Fruit fly (Drosophila melanogaster) whole organism, embryonic: ENCODE data around the gene Rnf146.
A peak's percentile ranks its signal among the peaks of the same experiment; 100 is the strongest.

Experiments
- Blimp-1 ChIP-seq: fragments of 200-800 bp; sonication (Bioruptor generic); optimal IDR thresholded peaks from 3 replicates; lab custom pipeline; 2018; ENCODE audit warnings: missing biosample characterization, missing genetic modification characterization, mild to moderate bottlenecking, moderate library complexity, missing genetic modification reagents
- BtbVII ChIP-seq: fragments of 200-800 bp; sonication (Bioruptor generic); optimal IDR thresholded peaks from 3 replicates; lab custom pipeline; 2017; ENCODE audit warnings: missing biosample characterization, mild to moderate bottlenecking, missing genetic modification characterization
- CG10147 ChIP-seq: fragments of 200-800 bp; sonication (Bioruptor generic); optimal IDR thresholded peaks from 2 replicates; lab custom pipeline; 2019; ENCODE audit warnings: missing biosample characterization, mild to moderate bottlenecking, missing genetic modification characterization, moderate library complexity
- CG12769 ChIP-seq: fragments of 200-800 bp; sonication (Bioruptor generic); optimal IDR thresholded peaks from 2 replicates; lab custom pipeline; 2019; ENCODE audit warnings: missing biosample characterization, mild to moderate bottlenecking, missing genetic modification characterization, moderate library complexity
- CG13287 ChIP-seq: fragments of 200-800 bp; sonication (Bioruptor generic); IDR thresholded peaks from 2 replicates; pipeline ENCODE4 v1.3.6; 2022; ENCODE audit warnings: missing biosample characterization, missing genetic modification characterization; ENCODE audit not compliant: partially characterized antibody
- CG13775 ChIP-seq: fragments of 200-800 bp; sonication (Bioruptor generic); optimal IDR thresholded peaks from 3 replicates; lab custom pipeline; 2017; ENCODE audit warnings: missing biosample characterization, mild to moderate bottlenecking, missing genetic modification characterization
- CG13894 ChIP-seq: fragments of 200-800 bp; sonication (Bioruptor generic); optimal IDR thresholded peaks from 3 replicates; lab custom pipeline; 2018; ENCODE audit warnings: missing biosample characterization, mild to moderate bottlenecking, missing genetic modification characterization, moderate library complexity
- CG14667 ChIP-seq: fragments of 200-800 bp; sonication (Bioruptor generic); IDR thresholded peaks from 2 replicates; pipeline ENCODE4 v1.3.6; 2022; ENCODE audit warnings: missing biosample characterization, missing genetic modification characterization
- CG14860 ChIP-seq: fragments of 200-800 bp; sonication (Bioruptor generic); IDR thresholded peaks from 3 replicates; pipeline ENCODE4 v1.3.6; 2022; ENCODE audit warnings: missing biosample characterization, missing genetic modification characterization; ENCODE audit not compliant: partially characterized antibody
- CG15601 ChIP-seq: fragments of 200-800 bp; sonication (Bioruptor generic); optimal IDR thresholded peaks from 3 replicates; lab custom pipeline; 2019; ENCODE audit warnings: missing biosample characterization, mild to moderate bottlenecking, missing genetic modification characterization, moderate library complexity
- CG16815 ChIP-seq: fragments of 200-800 bp; sonication (Bioruptor generic); optimal IDR thresholded peaks from 3 replicates; lab custom pipeline; 2017; ENCODE audit warnings: missing biosample characterization, mild to moderate bottlenecking, missing genetic modification characterization
- CG17568 ChIP-seq: fragments of 200-800 bp; sonication (Bioruptor generic); optimal IDR thresholded peaks from 2 replicates; lab custom pipeline; 2018; ENCODE audit warnings: missing biosample characterization, mild to moderate bottlenecking, missing genetic modification characterization, moderate library complexity
- CG18011 ChIP-seq: fragments of 200-800 bp; sonication (Bioruptor generic); optimal IDR thresholded peaks from 2 replicates; lab custom pipeline; 2017; ENCODE audit warnings: missing biosample characterization, missing genetic modification characterization, mild to moderate bottlenecking, moderate library complexity, missing genotype
- CG18599 ChIP-seq: fragments of 200-800 bp; sonication (Bioruptor generic); optimal IDR thresholded peaks from 3 replicates; lab custom pipeline; 2017; ENCODE audit warnings: missing biosample characterization, missing genetic modification characterization, mild to moderate bottlenecking, moderate library complexity, missing genetic modification reagents
- CG4360 ChIP-seq: fragments of 200-800 bp; sonication (Bioruptor generic); IDR thresholded peaks from 2 replicates; pipeline ENCODE4 v1.3.6; 2022; ENCODE audit warnings: missing biosample characterization, missing genetic modification characterization
- Eip74EF ChIP-seq, 2 experiments: fragments of 200-800 bp in 1 of 2; fragments of >200 bp in 1 of 2; sonication (Bioruptor generic) in 1 of 2; optimal IDR thresholded peaks; 2 replicates each; lab custom pipeline; 2017 to 2019; ENCODE audit warnings: missing biosample characterization in 2 of 2, missing genetic modification characterization in 2 of 2, mild to moderate bottlenecking in 1 of 2, moderate library complexity in 1 of 2
- Ets65A ChIP-seq: fragments of 200-800 bp; sonication (Bioruptor generic); peaks from one replicate; lab custom pipeline; 2016; ENCODE audit warnings: missing biosample characterization, missing genetic modification characterization
- Fer2 ChIP-seq: fragments of 200-800 bp; sonication (Bioruptor generic); optimal IDR thresholded peaks from 2 replicates; lab custom pipeline; 2018; ENCODE audit warnings: missing biosample characterization, mild to moderate bottlenecking, missing genetic modification characterization, moderate library complexity
- Gsc ChIP-seq: fragments of 200-800 bp; sonication (Bioruptor generic); IDR thresholded peaks from 2 replicates; pipeline ENCODE4 v1.3.6; 2022; ENCODE audit warnings: missing biosample characterization, missing genetic modification characterization
- Mad ChIP-seq: fragments of 200-800 bp; sonication (Bioruptor generic); optimal IDR thresholded peaks from 2 replicates; lab custom pipeline; 2016; ENCODE audit warnings: missing biosample characterization, missing genetic modification characterization
- Nf-YB ChIP-seq: fragments of 200-800 bp; sonication (Bioruptor generic); optimal IDR thresholded peaks from 3 replicates; lab custom pipeline; 2019; ENCODE audit warnings: missing biosample characterization, mild to moderate bottlenecking, missing genetic modification characterization, moderate library complexity
- Ptx1 ChIP-seq: fragments of 200-800 bp; sonication (Bioruptor generic); IDR thresholded peaks from 2 replicates; pipeline ENCODE4 v1.3.6; 2022; ENCODE audit warnings: missing biosample characterization, missing genetic modification characterization
- ato ChIP-seq: fragments of 200-800 bp; sonication (Bioruptor generic); IDR thresholded peaks from 2 replicates; pipeline ENCODE4 v1.3.6; 2022; ENCODE audit warnings: missing biosample characterization, missing genetic modification characterization; ENCODE audit not compliant: partially characterized antibody
- br ChIP-seq: fragments of >200 bp; optimal IDR thresholded peaks from 2 replicates; lab custom pipeline; 2017
- cg ChIP-seq: fragments of 200-800 bp; sonication (Bioruptor generic); optimal IDR thresholded peaks from 3 replicates; lab custom pipeline; 2019; ENCODE audit warnings: missing biosample characterization, mild to moderate bottlenecking, missing genetic modification characterization, moderate library complexity
- dan ChIP-seq: fragments of 200-800 bp; sonication (Bioruptor generic); IDR thresholded peaks from 2 replicates; pipeline ENCODE4 v1.3.6; 2022; ENCODE audit warnings: missing biosample characterization, missing genetic modification characterization
- ewg ChIP-seq: fragments of 200-800 bp; sonication (Bioruptor generic); optimal IDR thresholded peaks from 3 replicates; lab custom pipeline; 2017; ENCODE audit warnings: mild to moderate bottlenecking, missing biosample characterization, missing genetic modification reagents, missing genetic modification characterization
- fru ChIP-seq: fragments of >200 bp; optimal IDR thresholded peaks from 2 replicates; lab custom pipeline; 2017
- grau ChIP-seq: fragments of 200-800 bp; optimal IDR thresholded peaks from 3 replicates; lab custom pipeline; 2019; ENCODE audit warnings: missing biosample characterization, mild to moderate bottlenecking, missing genetic modification characterization, moderate library complexity
- hb ChIP-seq: fragments of 200-800 bp; sonication (Bioruptor generic); IDR thresholded peaks from 3 replicates; pipeline ENCODE4 v1.3.6; 2022; ENCODE audit warnings: missing biosample characterization, missing genetic modification characterization; ENCODE audit not compliant: partially characterized antibody
- hkb ChIP-seq, 2 experiments: fragments of 200-800 bp in 1 of 2; fragments of >200 bp in 1 of 2; sonication (Bioruptor generic) in 1 of 2; IDR thresholded peaks in 1 of 2; optimal IDR thresholded peaks in 1 of 2; 2 replicates each; pipeline versions ENCODE4 v1.3.6 to Lab custom; 2017 to 2022; ENCODE audit warnings: missing biosample characterization in 1 of 2, missing genetic modification characterization in 1 of 2
- insv ChIP-seq, 2 experiments: fragments of 200-800 bp; sonication (Bioruptor generic); optimal IDR thresholded peaks; 3 replicates each; lab custom pipeline; 2016 to 2018; ENCODE audit warnings: missing biosample characterization in 2 of 2, missing genetic modification characterization in 2 of 2
- inv ChIP-seq: fragments of 200-800 bp; sonication (Bioruptor generic); IDR thresholded peaks from 2 replicates; pipeline ENCODE4 v1.3.6; 2022; ENCODE audit warnings: missing biosample characterization, missing genetic modification characterization; ENCODE audit not compliant: partially characterized antibody
- knrl ChIP-seq: fragments of 200-800 bp; sonication (Bioruptor generic); IDR thresholded peaks from 3 replicates; pipeline ENCODE4 v1.3.6; 2022; ENCODE audit warnings: missing biosample characterization, missing genetic modification characterization; ENCODE audit not compliant: partially characterized antibody
- lov ChIP-seq, 2 experiments: fragments of 200-800 bp in 1 of 2; fragments of >200 bp in 1 of 2; sonication (Bioruptor generic) in 1 of 2; IDR thresholded peaks in 1 of 2; optimal IDR thresholded peaks in 1 of 2; 2 replicates in 1 of 2; 3 replicates in 1 of 2; pipeline versions ENCODE4 v1.3.6 to Lab custom; 2017 to 2022; ENCODE audit warnings: missing biosample characterization in 1 of 2, missing genetic modification characterization in 1 of 2
- mam ChIP-seq: fragments of 200-800 bp; sonication (Bioruptor generic); optimal IDR thresholded peaks from 3 replicates; lab custom pipeline; 2016; ENCODE audit warnings: missing biosample characterization, missing genetic modification characterization
- onecut ChIP-seq: fragments of 200-800 bp; sonication (Bioruptor generic); IDR thresholded peaks from 2 replicates; pipeline ENCODE4 v1.3.6; 2022; ENCODE audit warnings: missing biosample characterization, missing genetic modification characterization
- pnt ChIP-seq: fragments of 200-800 bp; sonication (Bioruptor generic); optimal IDR thresholded peaks from 3 replicates; lab custom pipeline; 2016; ENCODE audit warnings: missing biosample characterization, missing genetic modification characterization
- sc ChIP-seq, 3 experiments: fragments of >200 bp in 2 of 3; fragments of 200-800 bp in 1 of 3; sonication (Bioruptor generic) in 1 of 3; optimal IDR thresholded peaks; 2 replicates in 2 of 3; 3 replicates in 1 of 3; lab custom pipeline; 2017; ENCODE audit warnings: mild to moderate bottlenecking in 1 of 3, missing biosample characterization in 1 of 3, missing genetic modification characterization in 1 of 3, missing genetic modification reagents in 1 of 3
- sens-2 ChIP-seq: fragments of 200-800 bp; sonication (Bioruptor generic); IDR thresholded peaks from 2 replicates; pipeline ENCODE4 v1.3.6; 2022; ENCODE audit warnings: missing biosample characterization, missing genetic modification characterization
- vfl ChIP-seq: fragments of 200-800 bp; sonication (Bioruptor generic); optimal IDR thresholded peaks from 2 replicates; lab custom pipeline; 2016; ENCODE audit warnings: missing biosample characterization, missing genetic modification characterization
- vvl ChIP-seq: fragments of 200-800 bp; sonication (Bioruptor generic); IDR thresholded peaks from 2 replicates; pipeline ENCODE4 v1.3.6; 2022; ENCODE audit warnings: missing biosample characterization, missing genetic modification characterization
- wdn ChIP-seq: fragments of 200-800 bp; sonication (Bioruptor generic); IDR thresholded peaks from 2 replicates; pipeline ENCODE4 v1.3.6; 2022; ENCODE audit warnings: missing biosample characterization, missing genetic modification characterization
- zen2 ChIP-seq: fragments of 200-800 bp; sonication (Bioruptor generic); IDR thresholded peaks from 3 replicates; pipeline ENCODE4 v1.3.6; 2022; ENCODE audit warnings: missing biosample characterization, missing genetic modification characterization; ENCODE audit not compliant: partially characterized antibody
- zfh1 ChIP-seq: fragments of 200-800 bp; sonication (Bioruptor generic); IDR thresholded peaks from 3 replicates; pipeline ENCODE4 v1.3.6; 2022; ENCODE audit warnings: missing biosample characterization, missing genetic modification characterization

The Rnf146 gene

dm6 chr3L:19636821-19637460 lies 5.7 kb downstream of the Rnf146 start (continued):
- TF ChIP-seq insv (GFP tag; optimal IDR thresholded peaks at IDR 0.05; lab: Kevin White, UChicago) (peak in 1 of 2 experiments; percentile 31), ewg (peak; percentile 9), CG15601 (tag; lab: Kevin White, UChicago) (peak; percentile 82)

dm6 chr3L:19635478-19635996 lies 7.1 kb downstream of the Rnf146 start, which contains the start of gene wnd:
TSS of gene wnd (minus strand) at chr3L:19635783.
- TF ChIP-seq Mad: no peak
- TF ChIP-seq dan: no peak
- TF ChIP-seq CG18599 (GFP tag; lab: Kevin White, UChicago): no peak
- TF ChIP-seq Nf-YB: peak; percentile 71
- TF ChIP-seq vvl (GFP tag; lab: Robert Waterston, UW): peak; percentile 47; the same call in 1 of the 2 replicates
- no peak for TF ChIP-seq BtbVII
- TF ChIP-seq CG13894: peak; percentile 18
- TF ChIP-seq CG12769: peak; percentile 85
- TF ChIP-seq hkb (optimal IDR thresholded peaks at IDR 0.05; lab: Kevin White, UChicago): no peak
- TF ChIP-seq hkb (GFP tag; IDR thresholded peaks at IDR 0.05; lab: Robert Waterston, UW): peak; percentile 47; the same call in 1 of the 2 replicates
- no peak for TF ChIP-seq CG10147
- peak in 1 of 2 experiments; percentile 2 for TF ChIP-seq Eip74EF (GFP tag; optimal IDR thresholded peaks at IDR 0.05; lab: Kevin White, UChicago)
- TF ChIP-seq mam (GFP tag; lab: Kevin White, UChicago): no peak
- TF ChIP-seq onecut: peak; percentile 83; the same call in 1 of the 2 replicates
- TF ChIP-seq hb (GFP tag; lab: Robert Waterston, UW): no peak
- no peak for TF ChIP-seq zen2
- TF ChIP-seq sc (optimal IDR thresholded peaks at IDR 0.05; lab: Kevin White, UChicago): no peak
- no peak for TF ChIP-seq sc (GFP tag; optimal IDR thresholded peaks at IDR 0.05; lab: Kevin White, UChicago)
- TF ChIP-seq zfh1 (GFP tag; lab: Robert Waterston, UW): no peak
- TF ChIP-seq fru (lab: Kevin White, UChicago): no peak
- no peak for TF ChIP-seq CG14860
- no peak for TF ChIP-seq wdn (GFP tag; lab: Robert Waterston, UW)
- TF ChIP-seq Ets65A (GFP tag; lab: Kevin White, UChicago): no peak
- TF ChIP-seq CG17568: no peak
- TF ChIP-seq Fer2 (tag; lab: Kevin White, UChicago): no peak
- no peak for TF ChIP-seq pnt (GFP tag; lab: Kevin White, UChicago)
- no peak for TF ChIP-seq inv (GFP tag; lab: Robert Waterston, UW)
- TF ChIP-seq Ptx1 (GFP tag; lab: Robert Waterston, UW): no peak
- TF ChIP-seq CG4360: peak; percentile 90
- peak; percentile 60 for TF ChIP-seq cg
- no peak for TF ChIP-seq knrl (GFP tag; lab: Robert Waterston, UW)
- TF ChIP-seq sens-2: no peak
- TF ChIP-seq lov (optimal IDR thresholded peaks at IDR 0.05; lab: Kevin White, UChicago): no peak
- no peak for TF ChIP-seq lov (GFP tag; IDR thresholded peaks at IDR 0.05; lab: Robert Waterston, UW)
- TF ChIP-seq CG13775 (GFP tag; lab: Kevin White, UChicago): no peak
- TF ChIP-seq CG18011 (GFP tag; lab: Kevin White, UChicago): no peak
- TF ChIP-seq CG16815: no peak
- no peak for TF ChIP-seq Blimp-1 (GFP tag; lab: Kevin White, UChicago)
- TF ChIP-seq grau (tag; lab: Kevin White, UChicago): no peak
- no peak for TF ChIP-seq CG14667 (GFP tag; lab: Robert Waterston, UW)
- no peak for TF ChIP-seq br (lab: Kevin White, UChicago)
- no peak for TF ChIP-seq Gsc (GFP tag; lab: Robert Waterston, UW)
- TF ChIP-seq vfl: no peak
- no peak for TF ChIP-seq ato (GFP tag; lab: Robert Waterston, UW)
- TF ChIP-seq CG13287: peak; percentile 47; the same call in 1 of the 2 replicates
